Worm (Caenorhabditis elegans): Measurements from ENCODE around the gene nhr-204.

DNA sequence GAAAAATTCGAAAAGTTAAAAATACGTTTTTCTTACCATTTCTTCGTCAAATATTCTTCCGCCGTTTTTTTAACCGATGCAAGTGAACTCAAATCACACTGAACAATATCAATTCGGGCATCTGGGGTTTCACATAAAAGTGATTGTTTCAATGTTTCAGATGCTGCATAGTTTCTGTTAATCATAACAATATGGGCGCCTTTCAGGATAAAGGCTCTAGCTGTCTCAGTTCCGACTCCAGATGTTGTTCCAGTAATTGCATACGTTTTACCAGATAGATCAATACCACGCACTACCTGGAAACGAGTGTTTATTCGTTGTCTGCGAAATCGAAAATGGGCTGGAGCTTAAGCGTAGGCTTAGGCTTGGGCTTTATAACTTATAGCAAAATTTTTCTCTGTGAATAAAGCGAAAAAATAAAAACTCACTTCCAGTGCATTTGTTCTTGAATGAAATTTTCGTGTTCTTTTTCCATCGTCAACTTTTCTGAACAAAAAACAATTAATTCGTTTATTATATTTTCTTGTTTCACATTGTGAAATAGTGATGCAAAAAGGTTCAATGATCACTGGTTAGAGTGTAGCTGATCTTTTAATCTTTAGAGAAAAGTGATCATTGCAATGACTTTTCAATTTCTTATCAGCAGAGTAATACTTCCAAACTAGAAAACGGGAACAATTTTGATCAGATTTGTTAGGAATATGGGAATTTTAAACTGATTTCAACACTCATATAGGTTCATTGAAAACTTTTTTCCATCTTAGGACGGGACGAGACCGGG, 47.1 kb downstream of the nhr-204 start:
- TF ChIP-seq ceh-13 (GFP tag; optimal IDR thresholded peaks at IDR 0.05) (no peak), F13C5.2 (tag; optimal IDR thresholded peaks at IDR 0.05) (no peak), ama-1 (optimal IDR thresholded peaks at IDR 0.05) (no peak), pes-1 (GFP tag; IDR thresholded peaks at IDR 0.05) (no peak), hnd-1 (tag; optimal IDR thresholded peaks at IDR 0.05) (no peak), tbx-11 (GFP tag; IDR thresholded peaks at IDR 0.05) (no peak), flt-1 (GFP tag; IDR thresholded peaks at IDR 0.05) (no peak), hmbx-1 (tag; optimal IDR thresholded peaks at IDR 0.05) (no peak)

Measured in whole organism, early embryonic.